Fruit fly (Drosophila melanogaster) whole organism, embryonic: ENCODE data around the gene Rab39.

Source experiments
- Bgb ChIP-seq: fragments of 200-800 bp; sonication (Bioruptor generic); IDR thresholded peaks from 2 replicates; pipeline ENCODE4 v1.3.6; 2022; ENCODE audit warnings: missing biosample characterization, missing genetic modification characterization; ENCODE audit not compliant: partially characterized antibody
- CG30431 ChIP-seq: fragments of 200-800 bp; sonication (Bioruptor generic); optimal IDR thresholded peaks from 2 replicates; lab custom pipeline; 2017; ENCODE audit warnings: missing biosample characterization, missing genetic modification characterization
- CG8944 ChIP-seq: fragments of 200-800 bp; sonication (Bioruptor generic); optimal IDR thresholded peaks from 3 replicates; lab custom pipeline; 2016; ENCODE audit warnings: missing biosample characterization, missing genetic modification characterization
- Mes4 ChIP-seq: fragments of 200-800 bp; sonication (Bioruptor generic); optimal IDR thresholded peaks from 2 replicates; lab custom pipeline; 2016; ENCODE audit warnings: missing biosample characterization, missing genetic modification characterization
- eve ChIP-seq, 2 experiments: fragments of >200 bp; optimal IDR thresholded peaks; 2 replicates each; lab custom pipeline; 2017; ENCODE audit warnings: missing biosample characterization in 2 of 2, missing genetic modification characterization in 2 of 2
- mirr ChIP-seq: fragments of 200-800 bp; sonication (Bioruptor generic); optimal IDR thresholded peaks from 3 replicates; lab custom pipeline; 2018; ENCODE audit warnings: missing biosample characterization, mild to moderate bottlenecking, missing genetic modification characterization
- nerfin-2 ChIP-seq: fragments of 200-800 bp; sonication (Bioruptor generic); IDR thresholded peaks from 2 replicates; pipeline ENCODE4 v1.3.6; 2022; ENCODE audit warnings: missing biosample characterization, missing genetic modification characterization; ENCODE audit not compliant: partially characterized antibody
- zen ChIP-seq: fragments of 200-800 bp; sonication (Bioruptor generic); optimal IDR thresholded peaks from 3 replicates; lab custom pipeline; 2018; ENCODE audit warnings: missing biosample characterization, mild to moderate bottlenecking, missing genetic modification characterization, moderate library complexity

DNA sequence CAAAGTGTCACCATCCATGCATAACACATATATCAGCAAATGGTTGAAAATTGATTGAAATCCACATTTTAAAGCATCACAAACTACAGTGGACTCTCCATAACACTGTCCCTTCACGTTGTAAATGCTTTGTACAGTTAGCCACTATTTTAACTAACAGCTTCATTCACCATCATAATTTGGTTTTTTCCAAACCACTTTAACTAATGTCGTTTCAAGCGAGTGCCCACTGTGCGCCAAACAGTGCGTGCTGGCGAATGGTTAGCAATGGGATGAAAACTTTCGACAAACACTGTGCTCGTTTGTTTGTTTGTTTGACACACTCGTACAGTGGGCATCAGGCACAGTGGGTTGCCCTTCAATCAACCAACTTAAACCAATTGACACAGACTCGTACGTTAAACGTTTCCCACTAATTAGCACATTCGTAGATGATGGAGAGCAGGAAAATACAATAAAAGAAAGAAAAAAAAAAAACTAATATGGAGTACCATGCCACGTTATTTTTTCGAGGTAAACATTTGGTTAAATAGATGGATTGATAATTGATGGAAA lies 34.4 kb upstream of the Rab39 start:
- TF ChIP-seq Bgb = no peak
- peak; percentile 94 for TF ChIP-seq CG8944 (GFP tag; lab: Kevin White, UChicago)
- TF ChIP-seq CG30431 (GFP tag; lab: Kevin White, UChicago) = peak; percentile 85
- peak; percentile 82 for TF ChIP-seq Mes4 (GFP tag; lab: Kevin White, UChicago)
- no peak for TF ChIP-seq nerfin-2
- peak; percentile 59 for TF ChIP-seq zen
- peak; percentile 97 for TF ChIP-seq mirr (GFP tag; lab: Kevin White, UChicago)
- peak in 1 of 2 experiments; percentile 96 for TF ChIP-seq eve (GFP tag; optimal IDR thresholded peaks at IDR 0.05; lab: Kevin White, UChicago)
